Fruit fly (Drosophila melanogaster) whole organism, embryonic: ENCODE data around the gene CG34253.

Source experiments
- Abd-B ChIP-seq: fragments of 200-800 bp; sonication (Bioruptor generic); optimal IDR thresholded peaks from 2 replicates; lab custom pipeline; 2018; ENCODE audit warnings: missing biosample characterization, mild to moderate bottlenecking, missing genetic modification characterization, moderate library complexity
- Antp ChIP-seq: fragments of 200-800 bp; sonication (Bioruptor generic); optimal IDR thresholded peaks from 3 replicates; lab custom pipeline; 2016; ENCODE audit warnings: missing biosample characterization, missing genetic modification characterization
- Asciz ChIP-seq: fragments of 200-800 bp; sonication (Bioruptor generic); optimal IDR thresholded peaks from 2 replicates; lab custom pipeline; 2017; ENCODE audit warnings: missing biosample characterization, mild to moderate bottlenecking, missing genetic modification characterization, missing genetic modification reagents
- Bgb ChIP-seq: fragments of 200-800 bp; sonication (Bioruptor generic); IDR thresholded peaks from 2 replicates; pipeline ENCODE4 v1.3.6; 2022; ENCODE audit warnings: missing biosample characterization, missing genetic modification characterization; ENCODE audit not compliant: partially characterized antibody
- Blimp-1 ChIP-seq: fragments of 200-800 bp; sonication (Bioruptor generic); optimal IDR thresholded peaks from 3 replicates; lab custom pipeline; 2018; ENCODE audit warnings: missing biosample characterization, missing genetic modification characterization, mild to moderate bottlenecking, moderate library complexity, missing genetic modification reagents
- BtbVII ChIP-seq: fragments of 200-800 bp; sonication (Bioruptor generic); optimal IDR thresholded peaks from 3 replicates; lab custom pipeline; 2017; ENCODE audit warnings: missing biosample characterization, mild to moderate bottlenecking, missing genetic modification characterization
- CG10267 ChIP-seq: fragments of 200-800 bp; sonication (Bioruptor generic); optimal IDR thresholded peaks from 2 replicates; lab custom pipeline; 2018; ENCODE audit warnings: missing biosample characterization, mild to moderate bottlenecking, missing genetic modification characterization, moderate library complexity
- CG11398 ChIP-seq: fragments of 200-800 bp; sonication (Bioruptor generic); optimal IDR thresholded peaks from 2 replicates; lab custom pipeline; 2016; ENCODE audit warnings: missing biosample characterization, missing genetic modification characterization
- CG11695 ChIP-seq: fragments of 200-800 bp; sonication (Bioruptor generic); IDR thresholded peaks from 3 replicates; pipeline ENCODE4 v1.3.6; 2022; ENCODE audit warnings: missing biosample characterization, missing genetic modification characterization
- CG13123 ChIP-seq: fragments of 200-800 bp; sonication (Bioruptor generic); optimal IDR thresholded peaks from 2 replicates; lab custom pipeline; 2016; ENCODE audit warnings: missing biosample characterization, missing genetic modification characterization
- CG14050 ChIP-seq: fragments of 200-800 bp; sonication (Bioruptor generic); IDR thresholded peaks from 3 replicates; pipeline ENCODE4 v1.3.6; 2022; ENCODE audit warnings: missing biosample characterization, missing genetic modification characterization
- CG14710 ChIP-seq: fragments of 200-800 bp; sonication (Bioruptor generic); optimal IDR thresholded peaks from 3 replicates; lab custom pipeline; 2019; ENCODE audit warnings: missing biosample characterization, mild to moderate bottlenecking, missing genetic modification characterization, moderate library complexity
- CG15479 ChIP-seq: fragments of 200-800 bp; sonication (Bioruptor generic); optimal IDR thresholded peaks from 3 replicates; lab custom pipeline; 2019; ENCODE audit warnings: missing biosample characterization, mild to moderate bottlenecking, missing genetic modification characterization, moderate library complexity
- CG15514 ChIP-seq: fragments of 200-800 bp; sonication (Bioruptor generic); optimal IDR thresholded peaks from 3 replicates; lab custom pipeline; 2017; ENCODE audit warnings: missing biosample characterization, missing genetic modification characterization, mild to moderate bottlenecking, moderate library complexity, missing genetic modification reagents
- CG16815 ChIP-seq: fragments of 200-800 bp; sonication (Bioruptor generic); optimal IDR thresholded peaks from 3 replicates; lab custom pipeline; 2017; ENCODE audit warnings: missing biosample characterization, mild to moderate bottlenecking, missing genetic modification characterization
- CG18011 ChIP-seq: fragments of 200-800 bp; sonication (Bioruptor generic); optimal IDR thresholded peaks from 2 replicates; lab custom pipeline; 2017; ENCODE audit warnings: missing biosample characterization, missing genetic modification characterization, mild to moderate bottlenecking, moderate library complexity, missing genotype
- CG1832 ChIP-seq: fragments of 200-800 bp; sonication (Bioruptor generic); optimal IDR thresholded peaks from 2 replicates; lab custom pipeline; 2017; ENCODE audit warnings: missing biosample characterization, mild to moderate bottlenecking, missing genetic modification characterization, inconsistent platforms
- CG3407 ChIP-seq: fragments of 200-800 bp; sonication (Bioruptor generic); optimal IDR thresholded peaks from 2 replicates; lab custom pipeline; 2018; ENCODE audit warnings: missing biosample characterization, mild to moderate bottlenecking, missing genetic modification characterization
- CG3995 ChIP-seq: fragments of 200-800 bp; sonication (Bioruptor generic); optimal IDR thresholded peaks from 3 replicates; lab custom pipeline; 2016; ENCODE audit warnings: missing biosample characterization, missing genetic modification characterization
- CG4730 ChIP-seq: fragments of 200-800 bp; sonication (Bioruptor generic); IDR thresholded peaks from 2 replicates; pipeline ENCODE4 v1.3.6; 2022; ENCODE audit warnings: missing biosample characterization, missing genetic modification characterization
- CG5245 ChIP-seq: fragments of 200-800 bp; sonication (Bioruptor generic); optimal IDR thresholded peaks from 3 replicates; lab custom pipeline; 2016; ENCODE audit warnings: missing biosample characterization, missing genetic modification characterization
- CG8388 ChIP-seq: fragments of 200-800 bp; sonication (Bioruptor generic); optimal IDR thresholded peaks from 2 replicates; lab custom pipeline; 2019; ENCODE audit warnings: missing biosample characterization, mild to moderate bottlenecking, missing genetic modification characterization, moderate library complexity
- CG9876 ChIP-seq: fragments of 200-800 bp; sonication (Bioruptor generic); optimal IDR thresholded peaks from 2 replicates; lab custom pipeline; 2016; ENCODE audit warnings: missing biosample characterization, missing genetic modification characterization
- CkIIα-i1 ChIP-seq: fragments of 200-800 bp; sonication (Bioruptor generic); IDR thresholded peaks from 2 replicates; pipeline ENCODE4 v1.3.6; 2022; ENCODE audit warnings: missing biosample characterization, missing genetic modification characterization
- Ets65A ChIP-seq: fragments of 200-800 bp; sonication (Bioruptor generic); peaks from one replicate; lab custom pipeline; 2016; ENCODE audit warnings: missing biosample characterization, missing genetic modification characterization
- Hr3 ChIP-seq: fragments of 200-800 bp; sonication (Bioruptor generic); optimal IDR thresholded peaks from 3 replicates; lab custom pipeline; 2016; ENCODE audit warnings: missing biosample characterization, missing genetic modification characterization
- Lpt ChIP-seq: fragments of >200 bp; optimal IDR thresholded peaks from 2 replicates; lab custom pipeline; 2018; ENCODE audit warnings: missing biosample characterization, missing genetic modification characterization
- MBD-R2 ChIP-seq: fragments of 200-800 bp; sonication (Bioruptor generic); IDR thresholded peaks from 2 replicates; pipeline ENCODE4 v1.3.6; 2022; ENCODE audit warnings: missing biosample characterization, missing genetic modification characterization
- Meics ChIP-seq: fragments of 200-800 bp; sonication (Bioruptor generic); optimal IDR thresholded peaks from 2 replicates; lab custom pipeline; 2017; ENCODE audit warnings: missing biosample characterization, mild to moderate bottlenecking, missing genetic modification characterization
- NC2α ChIP-seq: fragments of 200-800 bp; sonication (Bioruptor generic); optimal IDR thresholded peaks from 2 replicates; lab custom pipeline; 2016; ENCODE audit warnings: missing biosample characterization, missing genetic modification characterization
- Opbp ChIP-seq: fragments of 200-800 bp; sonication (Bioruptor generic); IDR thresholded peaks from 3 replicates; pipeline ENCODE4 v1.3.6; 2022; ENCODE audit warnings: missing biosample characterization, missing genetic modification characterization; ENCODE audit not compliant: partially characterized antibody
- Sry-β ChIP-seq: fragments of 200-800 bp; sonication (Bioruptor generic); optimal IDR thresholded peaks from 2 replicates; lab custom pipeline; 2018; ENCODE audit warnings: missing biosample characterization, mild to moderate bottlenecking, missing genetic modification characterization, moderate library complexity
- bcd ChIP-seq: fragments of 200-800 bp; sonication (Bioruptor generic); optimal IDR thresholded peaks from 2 replicates; lab custom pipeline; 2017; ENCODE audit warnings: missing biosample characterization, mild to moderate bottlenecking, missing genetic modification characterization
- cg ChIP-seq: fragments of 200-800 bp; sonication (Bioruptor generic); optimal IDR thresholded peaks from 3 replicates; lab custom pipeline; 2019; ENCODE audit warnings: missing biosample characterization, mild to moderate bottlenecking, missing genetic modification characterization, moderate library complexity
- croc ChIP-seq: fragments of 200-800 bp; sonication (Bioruptor generic); conservative IDR thresholded peaks from 3 replicates; pipeline ENCODE4 v1.3.6; 2022; ENCODE audit warnings: missing biosample characterization, missing genetic modification characterization
- cwo ChIP-seq: fragments of 200-800 bp; sonication (Bioruptor generic); optimal IDR thresholded peaks from 3 replicates; lab custom pipeline; 2017; ENCODE audit warnings: missing biosample characterization, missing genetic modification characterization, mild to moderate bottlenecking, moderate library complexity, missing genetic modification reagents
- dati ChIP-seq: fragments of 200-800 bp; sonication (Bioruptor generic); IDR thresholded peaks from 2 replicates; pipeline ENCODE4 v1.3.6; 2022; ENCODE audit warnings: missing biosample characterization, missing genetic modification characterization
- disco-r ChIP-seq: fragments of 200-800 bp; sonication (Bioruptor generic); optimal IDR thresholded peaks from 2 replicates; lab custom pipeline; 2016; ENCODE audit warnings: missing biosample characterization, missing genetic modification characterization
- gcm2 ChIP-seq: fragments of 200-800 bp; sonication (Bioruptor generic); optimal IDR thresholded peaks from 2 replicates; lab custom pipeline; 2016; ENCODE audit warnings: missing biosample characterization, missing genetic modification characterization
- nerfin-2 ChIP-seq: fragments of 200-800 bp; sonication (Bioruptor generic); IDR thresholded peaks from 2 replicates; pipeline ENCODE4 v1.3.6; 2022; ENCODE audit warnings: missing biosample characterization, missing genetic modification characterization; ENCODE audit not compliant: partially characterized antibody
- nom ChIP-seq: fragments of 200-800 bp; sonication (Bioruptor generic); optimal IDR thresholded peaks from 2 replicates; lab custom pipeline; 2017; ENCODE audit warnings: missing biosample characterization, missing genetic modification characterization, mild to moderate bottlenecking, moderate library complexity, missing genetic modification reagents
- otp ChIP-seq: fragments of 200-800 bp; sonication (Bioruptor generic); IDR thresholded peaks from 3 replicates; pipeline ENCODE4, ENCODE4 v1.3.6; 2022; ENCODE audit warnings: missing biosample characterization, missing genetic modification characterization
- p53 ChIP-seq: fragments of 200-800 bp; sonication (Bioruptor generic); optimal IDR thresholded peaks from 2 replicates; lab custom pipeline; 2016; ENCODE audit warnings: missing biosample characterization, missing genetic modification characterization
- pb ChIP-seq: fragments of 200-800 bp; sonication (Bioruptor generic); optimal IDR thresholded peaks from 3 replicates; lab custom pipeline; 2016; ENCODE audit warnings: missing biosample characterization, missing genetic modification characterization
- sens ChIP-seq: fragments of 200-800 bp; sonication (Bioruptor generic); peaks from one replicate; lab custom pipeline; 2016; ENCODE audit warnings: missing biosample characterization, missing genetic modification characterization
- so ChIP-seq: fragments of 200-800 bp; sonication (Bioruptor generic); IDR thresholded peaks from 3 replicates; pipeline ENCODE4 v1.3.6; 2022; ENCODE audit warnings: missing biosample characterization, missing genetic modification characterization
- stwl ChIP-seq: fragments of 200-800 bp; sonication (Bioruptor generic); optimal IDR thresholded peaks from 3 replicates; lab custom pipeline; 2018; ENCODE audit warnings: missing biosample characterization, mild to moderate bottlenecking, missing genetic modification characterization, moderate library complexity
- sug ChIP-seq: fragments of 200-800 bp; optimal IDR thresholded peaks from 2 replicates; lab custom pipeline; 2019; ENCODE audit warnings: missing biosample characterization, mild to moderate bottlenecking, missing genetic modification characterization, moderate library complexity
- tap ChIP-seq: fragments of 200-800 bp; optimal IDR thresholded peaks from 3 replicates; lab custom pipeline; 2019; ENCODE audit warnings: missing biosample characterization, mild to moderate bottlenecking, missing genetic modification characterization, moderate library complexity

Gene CG34253

dm6 chr3L:18077649-18078417, 9.3 kb downstream of the CG34253 start (continued):
- TF ChIP-seq Bgb (no peak), CG4730 (GFP tag; lab: Robert Waterston, UW) (no peak), nom (GFP tag; lab: Kevin White, UChicago) (peak; percentile 86), CkIIα-i1 (GFP tag; lab: Robert Waterston, UW) (no peak), stwl (tag; lab: Kevin White, UChicago) (no peak), sens (GFP tag; lab: Kevin White, UChicago) (peak; percentile 69), CG11695 (peak; percentile 65; the same call in 2 of the 3 replicates), MBD-R2 (GFP tag; lab: Robert Waterston, UW) (no peak), Antp (GFP tag; lab: Kevin White, UChicago) (no peak), Ets65A (peak; percentile 68), CG10267 (tag; lab: Kevin White, UChicago) (peak; percentile 38), Asciz (GFP tag; lab: Kevin White, UChicago) (peak; percentile 11), CG15479 (GFP tag; lab: Kevin White, UChicago) (no peak), bcd (GFP tag; lab: Kevin White, UChicago) (peak; percentile 10), cg (GFP tag; lab: Kevin White, UChicago) (peak; percentile 3), Opbp (GFP tag; lab: Robert Waterston, UW) (no peak), CG5245 (GFP tag; lab: Kevin White, UChicago) (peak; percentile 4), Meics (GFP tag; lab: Kevin White, UChicago) (peak; percentile 46), p53 (GFP tag; lab: Kevin White, UChicago) (no peak), CG16815 (no peak), CG13123 (no peak), otp (no peak), so (GFP tag; lab: Robert Waterston, UW) (no peak), cwo (GFP tag; lab: Kevin White, UChicago) (peak; percentile 83), dati (GFP tag; lab: Robert Waterston, UW) (no peak), pb (GFP tag; lab: Kevin White, UChicago) (no peak), Hr3 (peak; percentile 18), croc (peak; percentile 38; the same call in 2 of the 3 replicates), BtbVII (GFP tag; lab: Kevin White, UChicago) (peak; percentile 6), CG1832 (GFP tag; lab: Kevin White, UChicago) (peak; percentile 23), CG8388 (GFP tag; lab: Kevin White, UChicago) (peak; percentile 36), CG11398 (no peak), gcm2 (GFP tag; lab: Kevin White, UChicago) (no peak), CG18011 (no peak), Blimp-1 (GFP tag; lab: Kevin White, UChicago) (peak; percentile 23), disco-r (GFP tag; lab: Kevin White, UChicago) (no peak), Lpt (no peak), CG15514 (GFP tag; lab: Kevin White, UChicago) (no peak), CG14710 (tag; lab: Kevin White, UChicago) (peak; percentile 53), Abd-B (GFP tag; lab: Kevin White, UChicago) (peak; percentile 1), Sry-β (GFP tag; lab: Kevin White, UChicago) (no peak), CG3407 (GFP tag; lab: Kevin White, UChicago) (peak; percentile 30), tap (tag; lab: Kevin White, UChicago) (peak; percentile 8), CG9876 (GFP tag; lab: Kevin White, UChicago) (no peak), nerfin-2 (GFP tag; lab: Robert Waterston, UW) (no peak), CG14050 (GFP tag; lab: Robert Waterston, UW) (no peak), sug (tag; lab: Kevin White, UChicago) (no peak), NC2α (GFP tag; lab: Kevin White, UChicago) (no peak), CG3995 (GFP tag; lab: Kevin White, UChicago) (no peak)
